Worm (Caenorhabditis elegans) whole organism, late embryonic: ENCODE data around the gene E01G6.1.

Experiments used
- dmd-4 ChIP-seq: sonication (generic microtip); optimal IDR thresholded peaks from 2 replicates; lab custom pipeline; 2016; ENCODE audit warnings: borderline replicate concordance, missing genetic modification characterization, missing compliant biosample characterization
- fax-1 ChIP-seq: sonication (generic microtip); optimal IDR thresholded peaks from 2 replicates; lab custom pipeline; 2016; ENCODE audit warnings: missing genotype, missing genetic modification characterization, missing compliant biosample characterization
- lin-11 ChIP-seq: fragments of 200-800 bp; sonication (Bioruptor generic); optimal IDR thresholded peaks from 2 replicates; lab custom pipeline; 2018; ENCODE audit warnings: mild to moderate bottlenecking, missing genetic modification characterization, missing compliant biosample characterization
- ref-2 ChIP-seq: sonication (generic microtip); optimal IDR thresholded peaks from 2 replicates; lab custom pipeline; 2016; ENCODE audit warnings: missing genetic modification characterization, missing compliant biosample characterization
- zip-5 ChIP-seq: sonication (generic microtip); optimal IDR thresholded peaks from 2 replicates; lab custom pipeline; 2016; ENCODE audit warnings: missing genetic modification characterization, missing compliant biosample characterization

DNA sequence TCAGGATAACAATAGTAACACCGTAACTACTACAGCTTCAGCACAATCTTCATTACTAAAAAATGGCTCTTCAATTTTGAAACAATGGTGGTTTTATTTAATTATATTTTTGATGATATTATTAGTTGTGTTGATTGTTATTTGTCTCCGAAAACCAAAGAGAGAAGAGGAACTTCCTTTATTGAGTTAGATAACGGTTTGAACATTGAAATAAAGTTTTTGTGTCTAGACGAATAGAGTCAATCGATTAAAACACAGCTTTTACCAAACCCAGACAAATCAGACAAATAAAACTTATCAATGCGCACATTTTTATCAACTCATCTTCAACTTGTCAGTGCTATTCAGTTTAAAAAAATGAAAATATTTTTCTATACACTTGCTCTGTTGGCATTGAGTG, 31.0 kb upstream of the E01G6.1 start, which contains the start of gene cest-7:
- TF ChIP-seq ref-2 (no peak), lin-11 (tag; lab: Kevin White, UChicago) (no peak), zip-5 (tag; lab: Kevin White, UChicago) (no peak), dmd-4 (no peak), fax-1 (tag; lab: Kevin White, UChicago) (no peak)
